Fruit fly (Drosophila melanogaster) whole organism: ENCODE measurements around the gene CG8671.

Source experiments
- CG8478 ChIP-seq: fragments of >200 bp; optimal IDR thresholded peaks from 2 replicates; lab custom pipeline; 2018; ENCODE audit warnings: inconsistent platforms
- Dll ChIP-seq: fragments of >200 bp; optimal IDR thresholded peaks from 2 replicates; lab custom pipeline; 2017
- EcR ChIP-seq, 2 experiments: fragments of >200 bp; optimal IDR thresholded peaks; 2 replicates each; lab custom pipeline; 2017; ENCODE audit warnings: missing biosample characterization in 2 of 2, missing genetic modification characterization in 2 of 2, missing genetic modification reagents in 2 of 2
- pan ChIP-seq: fragments of >200 bp; optimal IDR thresholded peaks from 2 replicates; lab custom pipeline; 2017
- psq ChIP-seq: fragments of >200 bp; optimal IDR thresholded peaks from 2 replicates; lab custom pipeline; 2017
- usp ChIP-seq: fragments of >200 bp; optimal IDR thresholded peaks from 2 replicates; lab custom pipeline; 2017; ENCODE audit warnings: missing biosample characterization, missing genetic modification characterization, mixed read lengths

The CG8671 gene

dm6 chr2L:21259008-21259407 is 3.7 kb upstream of the CG8671 start:
- TF ChIP-seq CG8478 = no peak
- no peak for TF ChIP-seq pan (lab: Kevin White, UChicago)
- TF ChIP-seq usp (GFP tag; lab: Kevin White, UChicago) = no peak
- TF ChIP-seq EcR (GFP tag; optimal IDR thresholded peaks at IDR 0.05; lab: Kevin White, UChicago) = no peak
- TF ChIP-seq Dll (lab: Kevin White, UChicago) = no peak
- no peak for TF ChIP-seq psq (lab: Kevin White, UChicago)

DNA sequence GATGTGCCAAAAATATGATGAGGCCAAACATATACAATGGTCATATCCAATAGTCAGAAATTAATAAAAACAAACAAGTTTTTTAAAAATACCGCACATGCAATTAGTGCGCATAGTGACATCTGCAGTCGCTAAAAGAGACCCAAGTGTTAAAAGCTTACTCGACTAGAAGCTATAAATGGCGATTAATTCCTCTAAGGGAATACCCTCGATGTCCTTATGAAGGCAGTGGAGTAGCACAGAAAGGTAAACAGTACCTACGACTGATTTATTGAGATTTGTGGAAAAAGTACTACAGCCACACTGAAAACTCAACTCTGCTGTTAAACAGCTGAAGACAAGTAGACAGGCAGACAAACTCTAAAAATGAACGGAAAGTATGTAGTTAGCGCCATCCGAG is 1.9 kb upstream of the CG8671 start:
- TF ChIP-seq CG8478 (no peak), EcR (GFP tag; optimal IDR thresholded peaks at IDR 0.05; lab: Kevin White, UChicago) (no peak), usp (GFP tag; lab: Kevin White, UChicago) (no peak), pan (lab: Kevin White, UChicago) (no peak), psq (lab: Kevin White, UChicago) (no peak), Dll (lab: Kevin White, UChicago) (no peak)

- no peak for TF ChIP-seq usp (GFP tag; lab: Kevin White, UChicago)
- no peak for TF ChIP-seq EcR (GFP tag; optimal IDR thresholded peaks at IDR 0.05; lab: Kevin White, UChicago)
- no peak for TF ChIP-seq Dll (lab: Kevin White, UChicago)
- no peak for TF ChIP-seq CG8478
- no peak for TF ChIP-seq psq (lab: Kevin White, UChicago)
- TF ChIP-seq pan (lab: Kevin White, UChicago) = no peak
Measured at dm6 chr2L:21263470-21264146, 852 bp downstream of the CG8671 start.

- no peak for TF ChIP-seq usp (GFP tag; lab: Kevin White, UChicago)
- TF ChIP-seq CG8478 = no peak
- no peak for TF ChIP-seq psq (lab: Kevin White, UChicago)
- TF ChIP-seq Dll (lab: Kevin White, UChicago) = no peak
- TF ChIP-seq pan (lab: Kevin White, UChicago) = no peak
- no peak for TF ChIP-seq EcR (GFP tag; optimal IDR thresholded peaks at IDR 0.05; lab: Kevin White, UChicago)
Measured at dm6 chr2L:21266277-21266676, 3.5 kb downstream of the CG8671 start.

DNA sequence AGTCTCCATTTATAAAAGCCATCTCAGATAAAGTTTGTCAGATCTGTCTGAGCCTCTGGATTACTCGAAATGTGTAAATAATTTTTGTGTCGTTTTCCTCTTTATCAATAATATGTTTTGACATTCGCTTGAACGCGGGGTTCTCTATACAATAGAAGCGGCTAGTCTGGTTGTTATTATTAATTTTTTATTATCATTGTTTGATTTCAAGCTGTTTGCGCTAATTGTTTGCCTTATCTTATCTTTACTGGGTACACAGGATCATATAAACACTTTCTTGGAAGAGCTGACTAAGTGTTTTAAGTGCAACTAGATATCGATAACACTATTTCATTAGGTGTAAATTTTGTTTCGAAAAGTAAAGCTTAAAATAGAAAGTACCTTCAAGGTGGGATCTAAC is 5.4 kb downstream of the CG8671 start:
- TF ChIP-seq psq (lab: Kevin White, UChicago) (no peak), EcR (GFP tag; optimal IDR thresholded peaks at IDR 0.05; lab: Kevin White, UChicago) (no peak), usp (GFP tag; lab: Kevin White, UChicago) (no peak), CG8478 (no peak), pan (lab: Kevin White, UChicago) (no peak), Dll (lab: Kevin White, UChicago) (no peak)

DNA sequence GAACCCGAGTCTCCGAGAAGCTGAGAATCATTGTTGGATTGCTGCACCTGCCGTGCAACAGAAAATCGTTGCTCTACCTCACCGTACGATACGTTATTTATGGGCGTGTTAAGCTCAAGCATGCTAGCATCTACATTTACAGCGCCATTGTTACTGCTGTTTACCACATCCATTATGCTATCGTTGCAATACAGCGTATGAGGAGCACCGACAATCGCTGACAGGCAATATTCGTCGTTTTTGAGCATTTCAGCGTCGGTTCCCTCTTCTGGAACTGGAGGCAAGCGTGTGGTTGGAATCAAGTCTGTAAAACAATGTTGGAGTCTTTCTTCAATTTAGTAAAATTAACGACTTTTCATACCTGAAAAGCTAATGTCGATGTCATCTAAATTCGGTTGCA is 26.3 kb downstream of the CG8671 start:
- TF ChIP-seq EcR (GFP tag; optimal IDR thresholded peaks at IDR 0.05; lab: Kevin White, UChicago) (no peak), pan (lab: Kevin White, UChicago) (no peak), CG8478 (no peak)

DNA sequence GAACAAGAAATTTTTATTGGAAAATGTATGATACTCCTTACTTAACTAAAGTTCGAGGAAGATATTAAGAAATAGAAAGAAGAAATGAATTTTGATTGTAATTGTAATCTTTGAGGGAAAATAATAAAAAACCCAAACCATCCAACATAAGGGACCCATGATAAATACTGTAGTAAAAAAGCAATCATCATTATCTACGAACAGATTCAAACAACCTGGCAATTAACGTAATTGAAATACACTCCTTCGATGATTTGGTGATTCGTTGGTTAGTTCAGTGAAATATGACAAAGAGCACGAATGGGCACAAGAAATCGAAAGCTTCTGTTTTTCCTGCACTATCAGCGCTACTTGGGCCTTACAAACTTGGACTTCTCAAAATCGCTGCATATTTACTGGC is 27.7 kb downstream of the CG8671 start, which contains the start of gene Gr39a:
Gr39a (plus strand) TSS at position 301 of the 400 bp plus-strand sequence.
- no peak for TF ChIP-seq EcR (GFP tag; optimal IDR thresholded peaks at IDR 0.05; lab: Kevin White, UChicago)
- no peak for TF ChIP-seq pan (lab: Kevin White, UChicago)
- TF ChIP-seq CG8478 = no peak
- no peak for TF ChIP-seq usp (GFP tag; lab: Kevin White, UChicago)
- TF ChIP-seq psq (lab: Kevin White, UChicago) = no peak
- TF ChIP-seq Dll (lab: Kevin White, UChicago) = no peak

- no peak for TF ChIP-seq psq (lab: Kevin White, UChicago)
- TF ChIP-seq Dll (lab: Kevin White, UChicago) = no peak
- no peak for TF ChIP-seq EcR (GFP tag; optimal IDR thresholded peaks at IDR 0.05; lab: Kevin White, UChicago)
- no peak for TF ChIP-seq usp (GFP tag; lab: Kevin White, UChicago)
- TF ChIP-seq CG8478 = no peak
- no peak for TF ChIP-seq pan (lab: Kevin White, UChicago)
Measured at dm6 chr2L:21299564-21299963, 36.8 kb downstream of the CG8671 start.

DNA sequence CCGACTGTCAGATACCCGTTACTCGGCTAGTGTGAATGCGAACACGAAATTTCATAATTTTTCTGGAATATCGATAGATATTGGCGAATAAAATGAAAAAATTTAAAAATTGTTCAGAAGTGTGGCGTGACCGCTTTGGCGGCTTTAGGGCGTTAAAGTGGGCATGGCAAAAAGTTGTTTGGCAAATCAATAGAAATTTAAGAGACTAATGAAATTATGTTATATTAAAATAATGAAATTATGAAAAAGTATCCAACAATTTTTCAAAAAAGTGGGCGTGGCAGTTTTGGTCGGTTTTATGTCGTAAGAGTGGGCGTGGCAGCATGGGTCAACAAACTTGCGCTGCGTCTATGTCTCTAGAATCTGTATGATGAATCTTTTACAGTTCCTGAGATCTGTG is 39.3 kb downstream of the CG8671 start:
- TF ChIP-seq CG8478 (no peak), psq (lab: Kevin White, UChicago) (no peak), usp (GFP tag; lab: Kevin White, UChicago) (no peak), pan (lab: Kevin White, UChicago) (no peak), EcR (GFP tag; optimal IDR thresholded peaks at IDR 0.05; lab: Kevin White, UChicago) (no peak)

DNA sequence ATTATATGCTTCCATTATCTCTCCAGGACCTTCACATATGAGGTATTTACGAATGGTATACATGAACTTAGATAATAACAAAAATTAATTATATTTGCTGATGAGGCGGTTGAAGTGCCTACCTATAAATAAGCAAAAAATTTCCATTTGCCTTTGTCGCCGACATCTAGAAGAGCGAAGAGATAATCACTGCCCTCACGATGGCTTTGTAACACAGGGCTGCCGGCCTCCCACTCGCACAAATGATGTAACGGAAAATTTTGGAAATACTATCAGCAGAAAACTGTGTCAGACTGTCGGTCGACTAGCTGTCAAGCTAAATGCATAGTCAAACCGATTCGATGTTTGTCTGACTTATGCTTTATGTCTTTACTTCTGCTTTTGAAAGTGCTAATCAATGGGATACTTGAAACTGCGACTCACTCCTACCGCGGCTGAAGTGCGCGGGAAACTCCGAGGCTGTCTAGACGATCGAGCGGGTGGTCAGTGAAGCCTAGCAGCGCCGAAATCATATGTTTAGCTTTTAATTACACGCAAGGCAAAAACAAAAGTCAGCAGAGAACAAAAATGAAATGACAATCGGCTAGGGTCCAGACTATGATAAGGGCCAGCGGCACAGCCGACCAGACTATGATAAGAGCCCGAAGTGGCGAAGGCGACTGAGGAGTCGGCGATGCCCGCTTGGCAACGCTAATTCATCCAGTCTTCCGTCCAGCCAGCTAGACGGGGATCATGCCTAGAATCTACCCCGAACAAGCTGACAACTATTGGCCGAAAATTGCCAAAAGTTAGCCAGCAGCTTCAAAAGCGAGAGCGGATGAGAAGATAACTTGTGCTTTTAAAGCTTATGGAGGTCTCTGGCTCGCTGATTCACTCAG is 41.1 kb downstream of the CG8671 start:
- no peak for TF ChIP-seq usp (GFP tag; lab: Kevin White, UChicago)
- no peak for TF ChIP-seq CG8478
- no peak for TF ChIP-seq psq (lab: Kevin White, UChicago)
- no peak for TF ChIP-seq Dll (lab: Kevin White, UChicago)
- no peak for TF ChIP-seq pan (lab: Kevin White, UChicago)
- no peak for TF ChIP-seq EcR (GFP tag; optimal IDR thresholded peaks at IDR 0.05; lab: Kevin White, UChicago)

DNA sequence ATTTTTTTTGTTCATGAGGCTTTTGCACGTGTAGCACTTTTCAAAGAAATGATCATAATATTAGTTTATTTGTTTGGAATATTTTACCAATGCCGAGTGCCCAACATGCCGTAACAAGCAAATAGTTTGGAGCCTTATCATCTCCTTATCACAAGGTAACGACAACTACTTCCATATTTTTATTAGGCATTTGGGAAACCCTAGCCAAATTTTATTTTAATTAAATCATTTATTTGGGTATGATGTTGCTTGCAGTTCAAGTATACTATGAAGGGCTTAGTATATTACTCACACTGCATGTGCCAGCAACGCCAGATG is 41.7 kb downstream of the CG8671 start:
- no peak for TF ChIP-seq usp (GFP tag; lab: Kevin White, UChicago)
- TF ChIP-seq Dll (lab: Kevin White, UChicago) = no peak
- no peak for TF ChIP-seq psq (lab: Kevin White, UChicago)
- no peak for TF ChIP-seq pan (lab: Kevin White, UChicago)
- TF ChIP-seq EcR (GFP tag; optimal IDR thresholded peaks at IDR 0.05; lab: Kevin White, UChicago) = no peak
- TF ChIP-seq CG8478 = no peak
